Worm (Caenorhabditis elegans): ENCODE results near the gene sfxn-1.4.

The sfxn-1.4 gene

ce11 chrII:11725615-11726014, 44.6 kb upstream of the sfxn-1.4 start:
- no peak for TF ChIP-seq unc-86 (tag; optimal IDR thresholded peaks at IDR 0.05)

- TF ChIP-seq ceh-45 (GFP tag; IDR thresholded peaks at IDR 0.05) (no peak), ttx-3 (tag; optimal IDR thresholded peaks at IDR 0.05) (no peak), npax-4 (tag; optimal IDR thresholded peaks at IDR 0.05) (no peak), K02D7.2 (tag; optimal IDR thresholded peaks at IDR 0.05) (no peak), madf-2 (tag; optimal IDR thresholded peaks at IDR 0.05) (no peak), nfya-1 (tag; optimal IDR thresholded peaks at IDR 0.05) (peak; percentile 17), ceh-31 (tag; optimal IDR thresholded peaks at IDR 0.05) (peak; percentile 34), ceh-19 (GFP tag; optimal IDR thresholded peaks at IDR 0.05) (no peak), C08G9.2 (tag; optimal IDR thresholded peaks at IDR 0.05) (no peak), ceh-18 (tag; optimal IDR thresholded peaks at IDR 0.05) (peak; percentile 33), hlh-8 (tag; optimal IDR thresholded peaks at IDR 0.05) (no peak), pqm-1 (tag; optimal IDR thresholded peaks at IDR 0.05) (no peak), eyg-1 (tag; optimal IDR thresholded peaks at IDR 0.05) (no peak), unc-55 (GFP tag; optimal IDR thresholded peaks at IDR 0.05) (peak; percentile 29), fkh-10 (GFP tag; optimal IDR thresholded peaks at IDR 0.05) (no peak), hlh-13 (GFP tag; optimal IDR thresholded peaks at IDR 0.05) (no peak), unc-42 (tag; optimal IDR thresholded peaks at IDR 0.05) (peak; percentile 86)
These were observed 43.3 kb upstream of the sfxn-1.4 start for ce11 chrII:11724362-11724761.

ce11 chrII:11723904-11724303, 42.9 kb upstream of the sfxn-1.4 start, which contains the start of gene ldh-1:
ldh-1 (plus strand) TSS chrII:11724204.
- TF ChIP-seq sdc-2 (tag; optimal IDR thresholded peaks at IDR 0.05) (no peak), sox-2 (GFP tag; IDR thresholded peaks at IDR 0.05) (no peak), K09A11.1 (tag; optimal IDR thresholded peaks at IDR 0.05; ENCODE audit: insufficient read depth) (no peak), ceh-30 (tag; optimal IDR thresholded peaks at IDR 0.05) (no peak), ahr-1 (tag; optimal IDR thresholded peaks at IDR 0.05) (no peak), ceh-18 (tag; optimal IDR thresholded peaks at IDR 0.05) (no peak), hlh-15 (tag; optimal IDR thresholded peaks at IDR 0.05) (no peak), Y22D7AL.16 (tag; optimal IDR thresholded peaks at IDR 0.05) (no peak), pat-9 (tag; optimal IDR thresholded peaks at IDR 0.05) (no peak), lim-6 (tag; optimal IDR thresholded peaks at IDR 0.05) (no peak), elt-2 (tag; optimal IDR thresholded peaks at IDR 0.05) (no peak), ceh-45 (GFP tag; IDR thresholded peaks at IDR 0.05) (no peak), unc-55 (GFP tag; optimal IDR thresholded peaks at IDR 0.05) (no peak), nfya-1 (tag; optimal IDR thresholded peaks at IDR 0.05) (no peak), hlh-30 (tag; optimal IDR thresholded peaks at IDR 0.05; ENCODE audit: insufficient read depth) (no peak), sox-4 (tag; optimal IDR thresholded peaks at IDR 0.05) (no peak), ceh-34 (tag; optimal IDR thresholded peaks at IDR 0.05) (no peak), fkh-6 (tag; optimal IDR thresholded peaks at IDR 0.05) (no peak), hlh-8 (tag; optimal IDR thresholded peaks at IDR 0.05) (no peak)

- TF ChIP-seq sox-4 (tag; optimal IDR thresholded peaks at IDR 0.05) (no peak), unc-86 (tag; optimal IDR thresholded peaks at IDR 0.05) (no peak), F13H6.1 (tag; optimal IDR thresholded peaks at IDR 0.05) (no peak), ceh-18 (tag; optimal IDR thresholded peaks at IDR 0.05) (no peak), fkh-6 (tag; optimal IDR thresholded peaks at IDR 0.05) (no peak), odd-2 (tag; optimal IDR thresholded peaks at IDR 0.05) (no peak), K09A11.1 (tag; optimal IDR thresholded peaks at IDR 0.05; ENCODE audit: insufficient read depth) (no peak), ref-2 (tag; optimal IDR thresholded peaks at IDR 0.05) (no peak), lin-11 (tag; optimal IDR thresholded peaks at IDR 0.05) (no peak), sdc-2 (tag; optimal IDR thresholded peaks at IDR 0.05) (no peak), ceh-48 (tag; optimal IDR thresholded peaks at IDR 0.05) (no peak), ceh-9 (tag; optimal IDR thresholded peaks at IDR 0.05) (no peak), ttx-3 (tag; optimal IDR thresholded peaks at IDR 0.05) (no peak)
These were observed 41.1 kb upstream of the sfxn-1.4 start for ce11 chrII:11722164-11722563.

All from whole organism, late embryonic.